Worm (Caenorhabditis elegans): ENCODE measurements around the gene dmd-3.

ce11 chrV:19668213-19668612, 13.2 kb upstream of the dmd-3 start:
- TF ChIP-seq mel-28 (tag; optimal IDR thresholded peaks at IDR 0.05; ENCODE audit: borderline replicate concordance) (no peak), hmg-1.2 (GFP tag; IDR thresholded peaks at IDR 0.05) (no peak), hlh-26 (GFP tag; conservative IDR thresholded peaks at IDR 0.05) (no peak), aptf-2 (GFP tag; conservative IDR thresholded peaks at IDR 0.05) (no peak), pha-4 (tag; optimal IDR thresholded peaks at IDR 0.05) (no peak), lin-40 (tag; optimal IDR thresholded peaks at IDR 0.05) (no peak), lin-26 (GFP tag; IDR thresholded peaks at IDR 0.05) (no peak), ceh-27 (GFP tag; optimal IDR thresholded peaks at IDR 0.05) (no peak), F23B12.7 (tag; optimal IDR thresholded peaks at IDR 0.05; ENCODE audit: insufficient read depth) (no peak), hmg-20 (GFP tag; IDR thresholded peaks at IDR 0.05) (no peak)

Data from whole organism, young adult.